Fruit fly (Drosophila melanogaster) whole organism, embryonic: ENCODE data around the gene Trpgamma.

ENCODE experiments used
- Aef1 ChIP-seq: fragments of 200-800 bp; sonication (Bioruptor generic); IDR thresholded peaks from 3 replicates; pipeline ENCODE4 v1.3.6; 2022; ENCODE audit warnings: missing biosample characterization, missing genetic modification characterization
- B-H1 ChIP-seq: fragments of 200-800 bp; sonication (Bioruptor generic); IDR thresholded peaks from 3 replicates; pipeline ENCODE4 v1.3.6; 2022; ENCODE audit warnings: missing biosample characterization, missing genetic modification characterization
- Bdp1 ChIP-seq: fragments of 200-800 bp; sonication (Bioruptor generic); optimal IDR thresholded peaks from 3 replicates; lab custom pipeline; 2016; ENCODE audit warnings: missing biosample characterization, missing genetic modification characterization
- C15 ChIP-seq: fragments of 200-800 bp; sonication (Bioruptor generic); IDR thresholded peaks from 3 replicates; pipeline ENCODE4 v1.3.6; 2022; ENCODE audit warnings: missing biosample characterization, missing genetic modification characterization
- CG10462 ChIP-seq: fragments of 200-800 bp; sonication (Bioruptor generic); optimal IDR thresholded peaks from 2 replicates; lab custom pipeline; 2016; ENCODE audit warnings: missing biosample characterization, missing genetic modification characterization
- CG11696 ChIP-seq: fragments of 200-800 bp; sonication (Bioruptor generic); IDR thresholded peaks from 2 replicates; pipeline ENCODE4 v1.3.6; 2022; ENCODE audit warnings: missing biosample characterization, missing genetic modification characterization
- CG13424 ChIP-seq: fragments of 200-800 bp; sonication (Bioruptor generic); optimal IDR thresholded peaks from 2 replicates; lab custom pipeline; 2019; ENCODE audit warnings: missing biosample characterization, mild to moderate bottlenecking, missing genetic modification characterization, moderate library complexity
- CG13624 ChIP-seq: fragments of 200-800 bp; sonication (Bioruptor generic); optimal IDR thresholded peaks from 2 replicates; lab custom pipeline; 2016; ENCODE audit warnings: missing biosample characterization, missing genetic modification characterization
- CG15011 ChIP-seq: fragments of 200-800 bp; sonication (Bioruptor generic); optimal IDR thresholded peaks from 3 replicates; lab custom pipeline; 2018; ENCODE audit warnings: missing biosample characterization, mild to moderate bottlenecking, missing genetic modification characterization
- CG15073 ChIP-seq: fragments of 200-800 bp; sonication (Bioruptor generic); optimal IDR thresholded peaks from 2 replicates; lab custom pipeline; 2016; ENCODE audit warnings: missing biosample characterization, missing genetic modification characterization
- CG15479 ChIP-seq: fragments of 200-800 bp; sonication (Bioruptor generic); optimal IDR thresholded peaks from 3 replicates; lab custom pipeline; 2019; ENCODE audit warnings: missing biosample characterization, mild to moderate bottlenecking, missing genetic modification characterization, moderate library complexity
- CG15514 ChIP-seq: fragments of 200-800 bp; sonication (Bioruptor generic); optimal IDR thresholded peaks from 3 replicates; lab custom pipeline; 2017; ENCODE audit warnings: missing biosample characterization, missing genetic modification characterization, mild to moderate bottlenecking, moderate library complexity, missing genetic modification reagents
- CG16815 ChIP-seq: fragments of 200-800 bp; sonication (Bioruptor generic); optimal IDR thresholded peaks from 3 replicates; lab custom pipeline; 2017; ENCODE audit warnings: missing biosample characterization, mild to moderate bottlenecking, missing genetic modification characterization
- CG2129 ChIP-seq: fragments of 200-800 bp; sonication (Bioruptor generic); IDR thresholded peaks from 2 replicates; pipeline ENCODE4 v1.3.6; 2022; ENCODE audit warnings: missing biosample characterization, missing genetic modification characterization; ENCODE audit not compliant: partially characterized antibody
- CG2889 ChIP-seq: fragments of 200-800 bp; sonication (Bioruptor generic); IDR thresholded peaks from 3 replicates; pipeline ENCODE4 v1.3.6; 2022; ENCODE audit warnings: missing biosample characterization, missing genetic modification characterization
- CG5953 ChIP-seq: fragments of 200-800 bp; sonication (Bioruptor generic); IDR thresholded peaks from 2 replicates; pipeline ENCODE4 v1.3.6; 2022; ENCODE audit warnings: missing biosample characterization, missing genetic modification characterization
- CG6683 ChIP-seq: fragments of 200-800 bp; sonication (Bioruptor generic); optimal IDR thresholded peaks from 2 replicates; lab custom pipeline; 2017; ENCODE audit warnings: missing biosample characterization, mild to moderate bottlenecking, missing genetic modification characterization, missing genetic modification reagents
- CG7357 ChIP-seq: fragments of 200-800 bp; sonication (Bioruptor generic); IDR thresholded peaks from 3 replicates; pipeline ENCODE4 v1.3.6; 2022; ENCODE audit warnings: missing biosample characterization, missing genetic modification characterization
- CG7987 ChIP-seq: fragments of 200-800 bp; sonication (Bioruptor generic); optimal IDR thresholded peaks from 2 replicates; lab custom pipeline; 2018; ENCODE audit warnings: missing biosample characterization, mild to moderate bottlenecking, missing genetic modification characterization, moderate library complexity
- CG8089 ChIP-seq: fragments of 200-800 bp; sonication (Bioruptor generic); optimal IDR thresholded peaks from 3 replicates; lab custom pipeline; 2016; ENCODE audit warnings: missing biosample characterization, missing genetic modification characterization
- CG9727 ChIP-seq: fragments of 200-800 bp; sonication (Bioruptor generic); optimal IDR thresholded peaks from 3 replicates; lab custom pipeline; 2017; ENCODE audit warnings: missing biosample characterization, mild to moderate bottlenecking, missing genetic modification characterization
- CG9876 ChIP-seq: fragments of 200-800 bp; sonication (Bioruptor generic); optimal IDR thresholded peaks from 2 replicates; lab custom pipeline; 2016; ENCODE audit warnings: missing biosample characterization, missing genetic modification characterization
- Dip3 ChIP-seq: fragments of 200-800 bp; sonication (Bioruptor generic); optimal IDR thresholded peaks from 3 replicates; lab custom pipeline; 2016; ENCODE audit warnings: missing biosample characterization, missing genetic modification characterization
- Dll ChIP-seq: fragments of 200-800 bp; sonication (Bioruptor generic); IDR thresholded peaks from 4 replicates; pipeline ENCODE4 v1.3.6; 2022; ENCODE audit warnings: missing biosample characterization, missing genetic modification characterization; ENCODE audit not compliant: partially characterized antibody
- E2f1 ChIP-seq: fragments of 200-800 bp; sonication (Bioruptor generic); IDR thresholded peaks from 2 replicates; pipeline ENCODE4 v1.3.6; 2022; ENCODE audit warnings: missing biosample characterization, missing genetic modification characterization
- Elba2 ChIP-seq: fragments of 200-800 bp; sonication (Bioruptor generic); optimal IDR thresholded peaks from 3 replicates; lab custom pipeline; 2016; ENCODE audit warnings: missing biosample characterization, missing genetic modification characterization
- Ets97D ChIP-seq: fragments of 200-800 bp; sonication (Bioruptor generic); optimal IDR thresholded peaks from 3 replicates; lab custom pipeline; 2016; ENCODE audit warnings: missing biosample characterization, missing genetic modification characterization
- Hmr ChIP-seq: fragments of 200-800 bp; sonication (Bioruptor generic); optimal IDR thresholded peaks from 3 replicates; lab custom pipeline; 2017; ENCODE audit warnings: mild to moderate bottlenecking, missing biosample characterization, missing genetic modification reagents, missing genetic modification characterization
- MESR4 ChIP-seq: fragments of 200-800 bp; sonication (Bioruptor generic); optimal IDR thresholded peaks from 2 replicates; lab custom pipeline; 2018; ENCODE audit warnings: missing biosample characterization, mild to moderate bottlenecking, missing genetic modification characterization, moderate library complexity
- Mes4 ChIP-seq: fragments of 200-800 bp; sonication (Bioruptor generic); optimal IDR thresholded peaks from 2 replicates; lab custom pipeline; 2016; ENCODE audit warnings: missing biosample characterization, missing genetic modification characterization
- NK7.1 ChIP-seq: fragments of 200-800 bp; sonication (Bioruptor generic); optimal IDR thresholded peaks from 3 replicates; lab custom pipeline; 2016; ENCODE audit warnings: missing biosample characterization, missing genetic modification characterization
- Nf-YA ChIP-seq: fragments of 200-800 bp; sonication (Bioruptor generic); IDR thresholded peaks from 2 replicates; pipeline ENCODE4 v1.3.6; 2022; ENCODE audit warnings: missing biosample characterization, missing genetic modification characterization
- Sry-β ChIP-seq: fragments of 200-800 bp; sonication (Bioruptor generic); optimal IDR thresholded peaks from 2 replicates; lab custom pipeline; 2018; ENCODE audit warnings: missing biosample characterization, mild to moderate bottlenecking, missing genetic modification characterization, moderate library complexity
- corto ChIP-seq: fragments of 200-800 bp; sonication (Bioruptor generic); optimal IDR thresholded peaks from 2 replicates; lab custom pipeline; 2016; ENCODE audit warnings: missing biosample characterization, mild to moderate bottlenecking, missing genetic modification characterization, moderate library complexity
- danr ChIP-seq: fragments of 200-800 bp; sonication (Bioruptor generic); IDR thresholded peaks from 2 replicates; pipeline ENCODE4 v1.3.6; 2022; ENCODE audit warnings: missing biosample characterization, missing genetic modification characterization
- en ChIP-seq: fragments of 200-800 bp; sonication (Bioruptor generic); optimal IDR thresholded peaks from 2 replicates; lab custom pipeline; 2016; ENCODE audit warnings: missing biosample characterization, missing genetic modification characterization
- fd3F ChIP-seq: fragments of 200-800 bp; sonication (Bioruptor generic); optimal IDR thresholded peaks from 2 replicates; lab custom pipeline; 2018; ENCODE audit warnings: missing biosample characterization, mild to moderate bottlenecking, missing genetic modification characterization, moderate library complexity
- gro ChIP-seq: fragments of 200-800 bp; sonication (Bioruptor generic); optimal IDR thresholded peaks from 2 replicates; lab custom pipeline; 2016; ENCODE audit warnings: missing biosample characterization, missing genetic modification characterization
- nmo ChIP-seq: fragments of 200-800 bp; sonication (Bioruptor generic); optimal IDR thresholded peaks from 2 replicates; lab custom pipeline; 2018; ENCODE audit warnings: missing biosample characterization, mild to moderate bottlenecking, missing genetic modification characterization, moderate library complexity
- oc ChIP-seq: fragments of 200-800 bp; sonication (Bioruptor generic); optimal IDR thresholded peaks from 2 replicates; lab custom pipeline; 2018; ENCODE audit warnings: missing biosample characterization, mild to moderate bottlenecking, missing genetic modification characterization, moderate library complexity
- pnt ChIP-seq: fragments of 200-800 bp; sonication (Bioruptor generic); optimal IDR thresholded peaks from 3 replicates; lab custom pipeline; 2016; ENCODE audit warnings: missing biosample characterization, missing genetic modification characterization
- ranshi ChIP-seq: fragments of 200-800 bp; sonication (Bioruptor generic); IDR thresholded peaks from 2 replicates; pipeline ENCODE4 v1.3.6; 2022; ENCODE audit warnings: missing biosample characterization, missing genetic modification characterization
- run ChIP-seq: fragments of 200-800 bp; sonication (Bioruptor generic); optimal IDR thresholded peaks from 3 replicates; lab custom pipeline; 2018; ENCODE audit warnings: missing biosample characterization, mild to moderate bottlenecking, missing genetic modification characterization
- scrt ChIP-seq: fragments of 200-800 bp; sonication (Bioruptor generic); optimal IDR thresholded peaks from 2 replicates; lab custom pipeline; 2018; ENCODE audit warnings: missing biosample characterization, mild to moderate bottlenecking, missing genetic modification characterization, moderate library complexity
- seq ChIP-seq: fragments of 200-800 bp; sonication (Bioruptor generic); IDR thresholded peaks from 2 replicates; pipeline ENCODE4 v1.3.6; 2022; ENCODE audit warnings: missing biosample characterization, missing genetic modification characterization
- ssp ChIP-seq: fragments of 200-800 bp; sonication (Bioruptor generic); IDR thresholded peaks from 2 replicates; pipeline ENCODE4 v1.3.6; 2022; ENCODE audit warnings: missing biosample characterization, missing genetic modification characterization
- tap ChIP-seq: fragments of 200-800 bp; optimal IDR thresholded peaks from 3 replicates; lab custom pipeline; 2019; ENCODE audit warnings: missing biosample characterization, mild to moderate bottlenecking, missing genetic modification characterization, moderate library complexity
- wor ChIP-seq: fragments of 200-800 bp; sonication (Bioruptor generic); IDR thresholded peaks from 2 replicates; pipeline ENCODE4 v1.3.6; 2022; ENCODE audit warnings: missing biosample characterization, missing genetic modification characterization

Gene Trpgamma

DNA sequence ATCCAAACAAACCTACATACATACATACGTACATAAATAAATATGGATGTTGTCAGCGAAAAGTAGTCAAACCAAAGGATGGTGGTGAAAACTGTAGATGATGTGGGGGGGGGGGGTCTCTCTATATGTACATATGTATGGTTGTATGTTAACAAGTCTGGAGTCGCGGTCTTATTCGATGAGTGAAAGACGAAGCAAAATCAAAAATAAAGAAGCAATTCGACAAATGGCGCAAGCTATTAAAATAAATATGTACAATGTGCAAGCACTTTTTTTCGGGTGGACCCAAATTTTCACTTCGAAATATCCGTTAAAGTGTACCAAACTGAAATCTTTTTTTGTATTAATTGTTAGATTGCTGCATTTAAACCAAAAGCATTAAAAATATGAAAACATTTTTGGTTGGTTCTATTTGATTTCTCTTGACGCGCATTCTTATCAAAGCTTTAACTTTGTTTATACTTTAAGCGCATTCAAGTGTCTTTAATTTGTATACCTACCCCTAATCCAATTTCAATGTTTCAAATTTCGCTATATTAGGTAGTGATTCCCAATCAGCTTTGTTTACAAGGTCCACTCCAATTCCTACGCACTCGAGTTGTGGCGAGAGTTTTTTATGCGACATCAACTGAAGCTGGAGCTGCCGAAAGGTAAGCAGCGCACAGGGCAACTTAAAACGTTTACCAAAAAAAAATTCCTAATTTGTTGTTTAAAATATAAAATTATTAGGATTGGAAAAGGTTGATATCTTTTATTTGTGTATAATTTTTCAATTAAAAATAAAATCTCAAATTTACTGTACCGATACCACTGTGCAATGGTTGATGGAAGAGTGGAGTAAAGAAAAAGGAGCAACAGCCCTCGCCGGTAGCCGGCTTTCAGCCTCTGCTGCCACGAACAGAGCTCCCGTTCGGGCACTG is 7.7 kb upstream of the Trpgamma start, which contains the start of gene CG31807 (continued):
- TF ChIP-seq Sry-β (GFP tag; lab: Kevin White, UChicago): peak; percentile 3
- TF ChIP-seq tap (tag; lab: Kevin White, UChicago): peak; percentile 50
- peak; percentile 37 for TF ChIP-seq CG15011
- TF ChIP-seq CG15073: no peak
- TF ChIP-seq E2f1 (GFP tag; lab: Robert Waterston, UW): no peak
- no peak for TF ChIP-seq CG15479
- peak; percentile 44 for TF ChIP-seq Dip3 (GFP tag; lab: Kevin White, UChicago)
- no peak for TF ChIP-seq Elba2 (GFP tag; lab: Kevin White, UChicago)
- peak; percentile 68 for TF ChIP-seq CG8089
- peak; percentile 84 for TF ChIP-seq corto (GFP tag; lab: Kevin White, UChicago)
- TF ChIP-seq Nf-YA (GFP tag; lab: Robert Waterston, UW): peak; percentile 30; the same call in 1 of the 2 replicates
- TF ChIP-seq CG9727: peak; percentile 56
- TF ChIP-seq CG2889 (GFP tag; lab: Robert Waterston, UW): no peak
- peak; percentile 31 for TF ChIP-seq CG6683 (GFP tag; lab: Kevin White, UChicago)
- peak; percentile 16; the same call in 2 of the 3 replicates for TF ChIP-seq Aef1 (GFP tag; lab: Robert Waterston, UW)
- TF ChIP-seq ssp: 0 out of 2 replicates have a peak, but pooled peaks have one; percentile 18
- TF ChIP-seq CG13424 (tag; lab: Kevin White, UChicago): peak; percentile 89
- TF ChIP-seq scrt (GFP tag; lab: Kevin White, UChicago): peak; percentile 77
- peak; percentile 82 for TF ChIP-seq Hmr (GFP tag; lab: Kevin White, UChicago)
- TF ChIP-seq CG10462 (GFP tag; lab: Kevin White, UChicago): peak; percentile 43
- no peak for TF ChIP-seq CG11696 (GFP tag; lab: Robert Waterston, UW)
- 0 out of 2 replicates have a peak, but pooled peaks have one; percentile 12 for TF ChIP-seq danr (GFP tag; lab: Robert Waterston, UW)
- TF ChIP-seq Bdp1: peak; percentile 12
- TF ChIP-seq B-H1: no peak; the same call in 2 of the 3 replicates
- peak; percentile 5; the same call in 1 of the 3 replicates for TF ChIP-seq CG7357 (GFP tag; lab: Robert Waterston, UW)
- TF ChIP-seq CG2129: no peak
- TF ChIP-seq Mes4: peak; percentile 75
- TF ChIP-seq fd3F (GFP tag; lab: Kevin White, UChicago): peak; percentile 45
- TF ChIP-seq MESR4 (GFP tag; lab: Kevin White, UChicago): no peak
- no peak for TF ChIP-seq CG9876 (GFP tag; lab: Kevin White, UChicago)
- TF ChIP-seq nmo (GFP tag; lab: Kevin White, UChicago): peak; percentile 77
- peak; percentile 25; the same call in 1 of the 2 replicates for TF ChIP-seq wor (GFP tag; lab: Robert Waterston, UW)
- TF ChIP-seq CG15514 (GFP tag; lab: Kevin White, UChicago): peak; percentile 60
- no peak for TF ChIP-seq NK7.1 (GFP tag; lab: Kevin White, UChicago)
- no peak for TF ChIP-seq en (GFP tag; lab: Kevin White, UChicago)
- peak; percentile 69 for TF ChIP-seq seq (GFP tag; lab: Robert Waterston, UW)
- peak; percentile 81 for TF ChIP-seq run (tag; lab: Kevin White, UChicago)
- peak; percentile 65 for TF ChIP-seq oc (tag; lab: Kevin White, UChicago)
- TF ChIP-seq CG16815 (GFP tag; lab: Kevin White, UChicago): peak; percentile 33
- TF ChIP-seq Ets97D (GFP tag; lab: Kevin White, UChicago): no peak
- TF ChIP-seq ranshi (GFP tag; lab: Robert Waterston, UW): 0 out of 2 replicates have a peak, but pooled peaks have one; percentile 9
- TF ChIP-seq Dll (GFP tag; lab: Robert Waterston, UW): no peak
- TF ChIP-seq CG5953 (GFP tag; lab: Robert Waterston, UW): no peak
- TF ChIP-seq C15 (GFP tag; lab: Robert Waterston, UW): no peak
- no peak for TF ChIP-seq CG7987
- peak; percentile 55 for TF ChIP-seq gro (GFP tag; lab: Kevin White, UChicago)
- TF ChIP-seq CG13624: peak; percentile 41
- peak; percentile 5 for TF ChIP-seq pnt (GFP tag; lab: Kevin White, UChicago)
